Fruit fly (Drosophila melanogaster) whole organism, embryonic: ENCODE data around the gene CG4020.

Source experiments
- CG10979 ChIP-seq: fragments of 200-800 bp; sonication (Bioruptor generic); optimal IDR thresholded peaks from 2 replicates; lab custom pipeline; 2018; ENCODE audit warnings: missing biosample characterization, mild to moderate bottlenecking, missing genetic modification characterization, moderate library complexity
- CG11247 ChIP-seq: fragments of 200-800 bp; sonication (Bioruptor generic); IDR thresholded peaks from 2 replicates; pipeline ENCODE4 v1.3.6; 2022; ENCODE audit warnings: missing biosample characterization, missing genetic modification characterization
- CG11504 ChIP-seq: fragments of 200-800 bp; sonication (Bioruptor generic); optimal IDR thresholded peaks from 3 replicates; lab custom pipeline; 2019; ENCODE audit warnings: missing biosample characterization, mild to moderate bottlenecking, missing genetic modification characterization, moderate library complexity
- CG12155 ChIP-seq: fragments of 200-800 bp; sonication (Bioruptor generic); optimal IDR thresholded peaks from 3 replicates; lab custom pipeline; 2016; ENCODE audit warnings: missing biosample characterization, missing genetic modification characterization
- CG12236 ChIP-seq: fragments of 200-800 bp; sonication (Bioruptor generic); optimal IDR thresholded peaks from 2 replicates; lab custom pipeline; 2016; ENCODE audit warnings: missing biosample characterization, missing genetic modification characterization
- CG1233 ChIP-seq: fragments of 200-800 bp; sonication (Bioruptor generic); optimal IDR thresholded peaks from 4 replicates; lab custom pipeline; 2018; ENCODE audit warnings: missing biosample characterization, mild to moderate bottlenecking, missing genetic modification characterization
- CG12744 ChIP-seq: fragments of 200-800 bp; sonication (Bioruptor generic); optimal IDR thresholded peaks from 2 replicates; lab custom pipeline; 2016; ENCODE audit warnings: missing biosample characterization, missing genetic modification characterization
- CG14050 ChIP-seq: fragments of 200-800 bp; sonication (Bioruptor generic); IDR thresholded peaks from 3 replicates; pipeline ENCODE4 v1.3.6; 2022; ENCODE audit warnings: missing biosample characterization, missing genetic modification characterization
- CG14860 ChIP-seq: fragments of 200-800 bp; sonication (Bioruptor generic); IDR thresholded peaks from 3 replicates; pipeline ENCODE4 v1.3.6; 2022; ENCODE audit warnings: missing biosample characterization, missing genetic modification characterization; ENCODE audit not compliant: partially characterized antibody
- CG15601 ChIP-seq: fragments of 200-800 bp; sonication (Bioruptor generic); optimal IDR thresholded peaks from 3 replicates; lab custom pipeline; 2019; ENCODE audit warnings: missing biosample characterization, mild to moderate bottlenecking, missing genetic modification characterization, moderate library complexity
- CG17186 ChIP-seq: fragments of 200-800 bp; sonication (Bioruptor generic); optimal IDR thresholded peaks from 3 replicates; lab custom pipeline; 2017; ENCODE audit warnings: missing biosample characterization, missing genetic modification reagents, missing genetic modification characterization
- CG17612 ChIP-seq: fragments of 200-800 bp; sonication (Bioruptor generic); IDR thresholded peaks from 2 replicates; pipeline ENCODE4 v1.3.6; 2022; ENCODE audit warnings: missing biosample characterization, missing genetic modification characterization
- CG2116 ChIP-seq: fragments of 200-800 bp; sonication (Bioruptor generic); optimal IDR thresholded peaks from 3 replicates; lab custom pipeline; 2018; ENCODE audit warnings: missing biosample characterization, mild to moderate bottlenecking, missing genetic modification characterization
- CG2120 ChIP-seq: fragments of 200-800 bp; sonication (Bioruptor generic); optimal IDR thresholded peaks from 3 replicates; lab custom pipeline; 2016; ENCODE audit warnings: missing biosample characterization, missing genetic modification characterization
- CG3407 ChIP-seq: fragments of 200-800 bp; sonication (Bioruptor generic); optimal IDR thresholded peaks from 2 replicates; lab custom pipeline; 2018; ENCODE audit warnings: missing biosample characterization, mild to moderate bottlenecking, missing genetic modification characterization
- CG34224 ChIP-seq: fragments of 200-800 bp; sonication (Bioruptor generic); IDR thresholded peaks from 3 replicates; pipeline ENCODE4 v1.3.6; 2022; ENCODE audit warnings: missing biosample characterization, missing genetic modification characterization; ENCODE audit not compliant: partially characterized antibody
- CG4617 ChIP-seq: fragments of 200-800 bp; sonication (Bioruptor generic); optimal IDR thresholded peaks from 3 replicates; lab custom pipeline; 2016; ENCODE audit warnings: missing biosample characterization, missing genetic modification characterization, borderline replicate concordance
- CG7745 ChIP-seq: fragments of 200-800 bp; sonication (Bioruptor generic); optimal IDR thresholded peaks from 2 replicates; lab custom pipeline; 2018; ENCODE audit warnings: missing biosample characterization, mild to moderate bottlenecking, missing genetic modification characterization, moderate library complexity
- CG7987 ChIP-seq: fragments of 200-800 bp; sonication (Bioruptor generic); optimal IDR thresholded peaks from 2 replicates; lab custom pipeline; 2018; ENCODE audit warnings: missing biosample characterization, mild to moderate bottlenecking, missing genetic modification characterization, moderate library complexity
- CG9817 ChIP-seq: fragments of 200-800 bp; sonication (Bioruptor generic); optimal IDR thresholded peaks from 2 replicates; lab custom pipeline; 2018; ENCODE audit warnings: missing biosample characterization, mild to moderate bottlenecking, missing genetic modification characterization, moderate library complexity
- Camta ChIP-seq: fragments of 200-800 bp; sonication (Bioruptor generic); optimal IDR thresholded peaks from 2 replicates; lab custom pipeline; 2016; ENCODE audit warnings: missing biosample characterization, missing genetic modification characterization
- Drgx ChIP-seq: fragments of 200-800 bp; sonication (Bioruptor generic); IDR thresholded peaks from 2 replicates; pipeline ENCODE4 v1.3.6; 2022; ENCODE audit warnings: missing biosample characterization, missing genetic modification characterization
- Elba2 ChIP-seq: fragments of 200-800 bp; sonication (Bioruptor generic); optimal IDR thresholded peaks from 3 replicates; lab custom pipeline; 2016; ENCODE audit warnings: missing biosample characterization, missing genetic modification characterization
- HLH4C ChIP-seq: fragments of 200-800 bp; sonication (Bioruptor generic); IDR thresholded peaks from 3 replicates; pipeline ENCODE4 v1.3.6; 2022; ENCODE audit warnings: missing biosample characterization, missing genetic modification characterization; ENCODE audit not compliant: partially characterized antibody
- Hr78 ChIP-seq, 2 experiments: fragments of 200-800 bp in 1 of 2; fragments of >200 bp in 1 of 2; sonication (Bioruptor generic) in 1 of 2; optimal IDR thresholded peaks; 2 replicates each; lab custom pipeline; 2017 to 2019; ENCODE audit warnings: missing biosample characterization in 2 of 2, missing genetic modification characterization in 2 of 2, mild to moderate bottlenecking in 1 of 2, moderate library complexity in 1 of 2
- Hsf ChIP-seq: fragments of 200-800 bp; sonication (Bioruptor generic); optimal IDR thresholded peaks from 3 replicates; lab custom pipeline; 2016; ENCODE audit warnings: missing biosample characterization, missing genetic modification characterization
- MESR4 ChIP-seq: fragments of 200-800 bp; sonication (Bioruptor generic); optimal IDR thresholded peaks from 2 replicates; lab custom pipeline; 2018; ENCODE audit warnings: missing biosample characterization, mild to moderate bottlenecking, missing genetic modification characterization, moderate library complexity
- Opbp ChIP-seq: fragments of 200-800 bp; sonication (Bioruptor generic); IDR thresholded peaks from 3 replicates; pipeline ENCODE4 v1.3.6; 2022; ENCODE audit warnings: missing biosample characterization, missing genetic modification characterization; ENCODE audit not compliant: partially characterized antibody
- PHDP ChIP-seq: fragments of 200-800 bp; sonication (Bioruptor generic); optimal IDR thresholded peaks from 3 replicates; lab custom pipeline; 2018; ENCODE audit warnings: missing biosample characterization, mild to moderate bottlenecking, missing genetic modification characterization, moderate library complexity
- Trl ChIP-seq, 3 experiments: fragments of >200 bp in 2 of 3; fragments of 200-800 bp in 1 of 3; sonication (Bioruptor generic) in 1 of 3; optimal IDR thresholded peaks; 2 replicates in 1 of 3; 3 replicates in 2 of 3; lab custom pipeline; 2016 to 2017; ENCODE audit warnings: missing biosample characterization in 1 of 3, missing genetic modification characterization in 1 of 3
- ap ChIP-seq: fragments of 200-800 bp; sonication (Bioruptor generic); IDR thresholded peaks from 2 replicates; pipeline ENCODE4 v1.3.6; 2022; ENCODE audit warnings: missing biosample characterization, missing genetic modification characterization
- ato ChIP-seq: fragments of 200-800 bp; sonication (Bioruptor generic); IDR thresholded peaks from 2 replicates; pipeline ENCODE4 v1.3.6; 2022; ENCODE audit warnings: missing biosample characterization, missing genetic modification characterization; ENCODE audit not compliant: partially characterized antibody
- cato ChIP-seq: fragments of 200-800 bp; sonication (Bioruptor generic); optimal IDR thresholded peaks from 2 replicates; lab custom pipeline; 2016; ENCODE audit warnings: missing biosample characterization, missing genetic modification characterization, borderline replicate concordance
- croc ChIP-seq: fragments of 200-800 bp; sonication (Bioruptor generic); conservative IDR thresholded peaks from 3 replicates; pipeline ENCODE4 v1.3.6; 2022; ENCODE audit warnings: missing biosample characterization, missing genetic modification characterization
- danr ChIP-seq: fragments of 200-800 bp; sonication (Bioruptor generic); IDR thresholded peaks from 2 replicates; pipeline ENCODE4 v1.3.6; 2022; ENCODE audit warnings: missing biosample characterization, missing genetic modification characterization
- fu2 ChIP-seq: fragments of 200-800 bp; sonication (Bioruptor generic); optimal IDR thresholded peaks from 2 replicates; lab custom pipeline; 2016; ENCODE audit warnings: missing biosample characterization, missing genetic modification characterization
- gem ChIP-seq: fragments of 200-800 bp; sonication (Bioruptor generic); optimal IDR thresholded peaks from 2 replicates; lab custom pipeline; 2019; ENCODE audit warnings: missing biosample characterization, mild to moderate bottlenecking, missing genetic modification characterization, moderate library complexity
- hth ChIP-seq: fragments of >200 bp; optimal IDR thresholded peaks from 2 replicates; lab custom pipeline; 2017; ENCODE audit warnings: inconsistent platforms
- lbe ChIP-seq: fragments of 200-800 bp; sonication (Bioruptor generic); optimal IDR thresholded peaks from 2 replicates; lab custom pipeline; 2016; ENCODE audit warnings: missing biosample characterization, mild to moderate bottlenecking, missing genetic modification characterization
- mam ChIP-seq: fragments of 200-800 bp; sonication (Bioruptor generic); optimal IDR thresholded peaks from 3 replicates; lab custom pipeline; 2016; ENCODE audit warnings: missing biosample characterization, missing genetic modification characterization
- odd ChIP-seq: fragments of 200-800 bp; sonication (Bioruptor generic); optimal IDR thresholded peaks from 2 replicates; lab custom pipeline; 2017; ENCODE audit warnings: missing biosample characterization, mild to moderate bottlenecking, missing genetic modification characterization
- prd ChIP-seq, 3 experiments: fragments of >200 bp in 2 of 3; fragments of 200-800 bp in 1 of 3; sonication (Bioruptor generic) in 1 of 3; optimal IDR thresholded peaks in 2 of 3; IDR thresholded peaks in 1 of 3; 2 replicates in 2 of 3; 3 replicates in 1 of 3; pipeline versions ENCODE4 v1.3.6 to Lab custom; 2017 to 2022; ENCODE audit warnings: missing biosample characterization in 1 of 3, missing genetic modification characterization in 1 of 3
- pros ChIP-seq: fragments of 200-800 bp; sonication (Bioruptor generic); optimal IDR thresholded peaks from 3 replicates; lab custom pipeline; 2019; ENCODE audit warnings: missing biosample characterization, mild to moderate bottlenecking, missing genetic modification characterization, moderate library complexity
- row ChIP-seq: fragments of 200-800 bp; sonication (Bioruptor generic); IDR thresholded peaks from 3 replicates; pipeline ENCODE4 v1.3.6; 2022; ENCODE audit warnings: missing biosample characterization, missing genetic modification characterization
- sisA ChIP-seq: fragments of 200-800 bp; sonication (Bioruptor generic); IDR thresholded peaks from 2 replicates; pipeline ENCODE4 v1.3.6; 2022; ENCODE audit warnings: missing biosample characterization, missing genetic modification characterization
- tio ChIP-seq: fragments of 200-800 bp; sonication (Bioruptor generic); optimal IDR thresholded peaks from 2 replicates; lab custom pipeline; 2017; ENCODE audit warnings: missing biosample characterization, missing genetic modification characterization, inconsistent platforms
- tup ChIP-seq: fragments of 200-800 bp; sonication (Bioruptor generic); optimal IDR thresholded peaks from 2 replicates; lab custom pipeline; 2016; ENCODE audit warnings: missing biosample characterization, mild to moderate bottlenecking, missing genetic modification characterization, moderate library complexity
- vvl ChIP-seq: fragments of 200-800 bp; sonication (Bioruptor generic); IDR thresholded peaks from 2 replicates; pipeline ENCODE4 v1.3.6; 2022; ENCODE audit warnings: missing biosample characterization, missing genetic modification characterization

Gene CG4020

DNA sequence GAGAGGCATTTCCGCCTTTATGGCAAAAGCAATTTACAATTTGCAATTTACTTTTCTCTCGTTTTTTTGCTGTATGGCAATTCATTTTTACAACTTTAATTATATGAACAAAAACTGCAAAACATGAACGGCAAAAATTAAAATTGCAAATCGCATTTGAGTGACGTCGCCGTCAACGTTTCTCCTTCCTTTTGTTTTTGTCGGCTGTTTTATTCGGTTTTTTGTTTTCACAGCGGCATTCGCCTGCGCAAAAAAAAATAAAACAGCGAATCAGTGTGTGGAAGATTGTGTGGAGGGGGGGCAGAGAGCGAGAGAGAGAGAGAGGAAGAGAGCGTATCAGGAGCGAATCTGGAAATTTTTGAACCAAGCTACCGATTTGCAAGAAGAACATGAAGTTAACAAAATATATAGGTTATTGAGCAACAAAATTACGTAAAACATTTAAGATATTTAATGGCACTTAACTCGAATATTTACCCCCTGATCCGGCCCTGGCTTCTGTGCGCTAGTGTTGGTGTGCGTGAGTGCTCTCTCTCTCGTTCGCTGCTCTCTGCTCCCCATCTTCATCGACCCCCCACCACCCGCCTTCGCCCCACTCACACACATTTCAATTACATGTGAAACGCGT lies 13.1 kb downstream of the CG4020 start (continued):
- TF ChIP-seq CG15601 (tag; lab: Kevin White, UChicago) = peak; percentile 96
- TF ChIP-seq ap (GFP tag; lab: Robert Waterston, UW) = peak; percentile 99
- peak in 1 of 2 experiments; percentile 90 for TF ChIP-seq Hr78 (GFP tag; optimal IDR thresholded peaks at IDR 0.05; lab: Kevin White, UChicago)
- peak; percentile 99 for TF ChIP-seq Hsf (GFP tag; lab: Kevin White, UChicago)
- TF ChIP-seq CG17612 (GFP tag; lab: Robert Waterston, UW) = peak; percentile 99
- peak; percentile 100 for TF ChIP-seq CG12236 (GFP tag; lab: Kevin White, UChicago)
- peak; percentile 99 for TF ChIP-seq CG9817 (tag; lab: Kevin White, UChicago)
- TF ChIP-seq CG7745 (tag; lab: Kevin White, UChicago) = peak; percentile 67
- peak; percentile 100 for TF ChIP-seq row (GFP tag; lab: Robert Waterston, UW)
- peak; percentile 100 for TF ChIP-seq CG2120 (GFP tag; lab: Kevin White, UChicago)
- TF ChIP-seq pros = peak; percentile 24
- TF ChIP-seq Camta (GFP tag; lab: Kevin White, UChicago) = peak; percentile 99
- peak; percentile 73 for TF ChIP-seq MESR4 (GFP tag; lab: Kevin White, UChicago)
- TF ChIP-seq danr (GFP tag; lab: Robert Waterston, UW) = peak; percentile 99
- peak; percentile 98 for TF ChIP-seq CG12155 (GFP tag; lab: Kevin White, UChicago)
- TF ChIP-seq ato = no peak
- TF ChIP-seq sisA (GFP tag; lab: Robert Waterston, UW) = peak; percentile 100
- TF ChIP-seq CG17186 (GFP tag; lab: Kevin White, UChicago) = peak; percentile 91
- peak; percentile 96 for TF ChIP-seq Opbp (GFP tag; lab: Robert Waterston, UW)
- peak; percentile 84 for TF ChIP-seq CG14860 (GFP tag; lab: Robert Waterston, UW)
- peak; percentile 98 for TF ChIP-seq lbe (GFP tag; lab: Kevin White, UChicago)
- TF ChIP-seq Trl (optimal IDR thresholded peaks at IDR 0.05; lab: Kevin White, UChicago) = peak; percentile 89 to 97
- peak; percentile 99 for TF ChIP-seq Trl (GFP tag; optimal IDR thresholded peaks at IDR 0.05; lab: Kevin White, UChicago)
- peak; percentile 99 for TF ChIP-seq CG4617 (GFP tag; lab: Kevin White, UChicago)
- TF ChIP-seq CG14050 (GFP tag; lab: Robert Waterston, UW) = peak; percentile 99
- peak; percentile 98 for TF ChIP-seq cato
- peak; percentile 79 for TF ChIP-seq Elba2
- peak; percentile 98 for TF ChIP-seq CG12744
- TF ChIP-seq CG2116 (GFP tag; lab: Kevin White, UChicago) = peak; percentile 84
- peak; percentile 98 for TF ChIP-seq CG10979 (tag; lab: Kevin White, UChicago)
- TF ChIP-seq CG11247 (GFP tag; lab: Robert Waterston, UW) = peak; percentile 99
- peak; percentile 98 for TF ChIP-seq fu2 (GFP tag; lab: Kevin White, UChicago)
- TF ChIP-seq Drgx (GFP tag; lab: Robert Waterston, UW) = peak; percentile 99
- TF ChIP-seq CG34224 (GFP tag; lab: Robert Waterston, UW) = peak; percentile 90
- TF ChIP-seq croc = peak; percentile 99
- TF ChIP-seq mam (GFP tag; lab: Kevin White, UChicago) = peak; percentile 100
- peak; percentile 97 for TF ChIP-seq odd
- no peak for TF ChIP-seq hth (lab: Kevin White, UChicago)
- peak; percentile 98 for TF ChIP-seq CG11504
- peak; percentile 99 for TF ChIP-seq gem
- peak; percentile 97 for TF ChIP-seq CG3407 (GFP tag; lab: Kevin White, UChicago)
- TF ChIP-seq tup (GFP tag; lab: Kevin White, UChicago) = peak; percentile 98
- TF ChIP-seq tio = peak; percentile 90
- TF ChIP-seq CG1233 = peak; percentile 98
- TF ChIP-seq CG7987 (GFP tag; lab: Kevin White, UChicago) = peak; percentile 95
- TF ChIP-seq HLH4C (GFP tag; lab: Robert Waterston, UW) = peak; percentile 78
- no peak for TF ChIP-seq prd (optimal IDR thresholded peaks at IDR 0.05; lab: Kevin White, UChicago)
- TF ChIP-seq prd (GFP tag; IDR thresholded peaks at IDR 0.05; lab: Robert Waterston, UW) = peak; percentile 100
- TF ChIP-seq PHDP = peak; percentile 98
- peak; percentile 100 for TF ChIP-seq vvl
